Worm (Caenorhabditis elegans) whole organism, L1 larva: ENCODE data around the gene sqt-1.

Experiments
- alr-1 ChIP-seq: fragments of 200-800 bp; sonication (Bioruptor generic); optimal IDR thresholded peaks from 2 replicates; lab custom pipeline; 2018; ENCODE audit warnings: borderline replicate concordance, mild to moderate bottlenecking, missing genetic modification characterization, missing compliant biosample characterization
- ceh-63 ChIP-seq: fragments of 200-800 bp; sonication (Bioruptor generic); optimal IDR thresholded peaks from 2 replicates; lab custom pipeline; 2018; ENCODE audit warnings: mild to moderate bottlenecking, missing genetic modification characterization, missing compliant biosample characterization
- nhr-11 ChIP-seq: fragments of 150-350 bp; optimal IDR thresholded peaks from 2 replicates; lab custom pipeline; 2014; ENCODE audit warnings: missing biosample characterization, missing genetic modification characterization
- nhr-12 ChIP-seq: sonication (generic microtip); optimal IDR thresholded peaks from 2 replicates; lab custom pipeline; 2017; ENCODE audit warnings: missing biosample characterization, missing genetic modification characterization
- nhr-237 ChIP-seq: fragments of 150-350 bp; optimal IDR thresholded peaks from 2 replicates; lab custom pipeline; 2014; ENCODE audit warnings: missing biosample characterization, missing genetic modification characterization
- nhr-28 ChIP-seq: fragments of 150-350 bp; optimal IDR thresholded peaks from 2 replicates; lab custom pipeline; 2014; ENCODE audit warnings: missing biosample characterization, missing genetic modification characterization
- nhr-77 ChIP-seq: fragments of 150-350 bp; optimal IDR thresholded peaks from 2 replicates; lab custom pipeline; 2014; ENCODE audit warnings: missing biosample characterization, missing genetic modification characterization
- swsn-7 ChIP-seq: sonication (generic microtip); optimal IDR thresholded peaks from 2 replicates; lab custom pipeline; 2016; ENCODE audit warnings: missing genetic modification characterization, missing compliant biosample characterization
- unc-62 ChIP-seq: fragments of 150-350 bp; optimal IDR thresholded peaks from 2 replicates; lab custom pipeline; 2014; ENCODE audit warnings: missing biosample characterization, missing genetic modification reagents, missing genetic modification characterization
- vab-15 ChIP-seq: sonication (generic microtip); optimal IDR thresholded peaks from 2 replicates; lab custom pipeline; 2017; ENCODE audit warnings: missing genotype, mild to moderate bottlenecking, missing genetic modification characterization, missing compliant biosample characterization
- xbp-1 ChIP-seq: sonication (generic microtip); optimal IDR thresholded peaks from 2 replicates; lab custom pipeline; 2016; ENCODE audit warnings: missing genetic modification characterization, missing compliant biosample characterization
- zag-1 ChIP-seq: fragments of 150-350 bp; optimal IDR thresholded peaks from 2 replicates; lab custom pipeline; 2014; ENCODE audit warnings: missing biosample characterization, missing genetic modification characterization

ce11 chrII:11288148-11288547 lies 49.5 kb downstream of the sqt-1 start:
- TF ChIP-seq xbp-1 (tag; lab: Kevin White, UChicago) (no peak), nhr-11 (tag; lab: Kevin White, UChicago) (no peak), swsn-7 (no peak), alr-1 (tag; lab: Kevin White, UChicago) (no peak), vab-15 (tag; lab: Kevin White, UChicago) (no peak), zag-1 (tag; lab: Kevin White, UChicago) (no peak), ceh-63 (GFP tag; lab: Kevin White, UChicago) (no peak), nhr-28 (tag; lab: Kevin White, UChicago) (no peak), nhr-77 (tag; lab: Kevin White, UChicago) (no peak), unc-62 (no peak), nhr-237 (tag; lab: Kevin White, UChicago) (no peak), nhr-12 (no peak)
